Fruit fly (Drosophila melanogaster): ENCODE results near the gene SsRbeta.

DNA sequence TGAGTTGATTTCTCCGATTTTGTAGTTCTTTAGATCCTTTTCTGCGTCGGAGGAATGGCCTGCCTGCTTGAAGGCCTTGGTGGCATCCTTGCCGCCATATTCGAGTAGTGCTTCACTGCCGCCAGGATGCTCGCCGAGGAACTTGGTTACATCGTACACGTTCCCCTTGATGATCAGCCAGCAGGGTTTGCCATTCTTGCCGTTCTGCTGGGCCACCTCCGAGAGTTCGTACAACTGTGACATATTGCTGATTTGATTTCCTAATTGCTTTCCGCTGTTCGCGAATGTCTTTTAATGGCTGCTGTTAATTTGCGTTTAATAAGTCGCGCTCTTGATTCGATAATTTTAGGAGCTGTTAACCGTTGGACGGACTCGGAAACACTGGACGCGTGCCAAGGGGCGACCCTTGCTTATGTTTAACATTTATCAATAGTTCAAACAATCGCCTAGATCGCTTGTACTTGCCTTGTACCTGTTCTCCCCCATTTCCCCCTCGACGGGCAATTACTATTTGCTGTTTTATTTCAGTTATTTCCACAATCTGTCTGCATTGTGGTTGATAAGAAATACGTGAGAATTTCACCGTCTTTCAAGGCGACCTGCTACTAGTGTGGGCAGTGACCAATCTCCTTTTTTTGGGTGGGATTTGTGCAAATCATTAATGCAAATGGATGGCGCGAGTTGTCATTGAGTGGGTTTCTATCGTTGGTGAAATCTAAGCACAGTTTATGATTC, 7.6 kb downstream of the SsRbeta start:
- no peak for TF ChIP-seq CG9139 (GFP tag; optimal IDR thresholded peaks at IDR 0.05)
- TF ChIP-seq CG10631 (GFP tag; optimal IDR thresholded peaks at IDR 0.05), result no peak
- no peak for TF ChIP-seq CG16779 (tag; optimal IDR thresholded peaks at IDR 0.05)
- no peak for TF ChIP-seq Sox102F (GFP tag; optimal IDR thresholded peaks at IDR 0.05)
- no peak for TF ChIP-seq CG11902 (GFP tag; optimal IDR thresholded peaks at IDR 0.05)
- TF ChIP-seq Ets21C (GFP tag; optimal IDR thresholded peaks at IDR 0.05), result no peak
- no peak for TF ChIP-seq Ets96B (tag; optimal IDR thresholded peaks at IDR 0.05)
- no peak for TF ChIP-seq CG15336 (GFP tag; IDR thresholded peaks at IDR 0.05)
- no peak for TF ChIP-seq Smox (GFP tag; optimal IDR thresholded peaks at IDR 0.05)
- TF ChIP-seq Hr4 (GFP tag; optimal IDR thresholded peaks at IDR 0.05), result no peak
- TF ChIP-seq CG11762 (GFP tag; optimal IDR thresholded peaks at IDR 0.05; ENCODE audit: insufficient read depth), result no peak

Data from whole organism, prepupa.